Fruit fly (Drosophila melanogaster) whole organism, embryonic: Measurements from ENCODE around the gene CG5390.

ENCODE experiments used
- CG11247 ChIP-seq: fragments of 200-800 bp; sonication (Bioruptor generic); IDR thresholded peaks from 2 replicates; pipeline ENCODE4 v1.3.6; 2022; ENCODE audit warnings: missing biosample characterization, missing genetic modification characterization
- CG17328 ChIP-seq: fragments of 200-800 bp; sonication (Bioruptor generic); IDR thresholded peaks from 2 replicates; pipeline ENCODE4 v1.3.6; 2022; ENCODE audit warnings: missing biosample characterization, missing genetic modification characterization
- CG6765 ChIP-seq: fragments of 200-800 bp; sonication (Bioruptor generic); optimal IDR thresholded peaks from 3 replicates; lab custom pipeline; 2017; ENCODE audit warnings: missing biosample characterization, mild to moderate bottlenecking, missing genetic modification characterization
- Mrtf ChIP-seq: fragments of 200-800 bp; sonication (Bioruptor generic); IDR thresholded peaks from 3 replicates; pipeline ENCODE4 v1.3.6; 2022; ENCODE audit warnings: missing biosample characterization, missing genetic modification characterization
- Nf-YA ChIP-seq: fragments of 200-800 bp; sonication (Bioruptor generic); IDR thresholded peaks from 2 replicates; pipeline ENCODE4 v1.3.6; 2022; ENCODE audit warnings: missing biosample characterization, missing genetic modification characterization
- br ChIP-seq: fragments of >200 bp; optimal IDR thresholded peaks from 2 replicates; lab custom pipeline; 2017
- tin ChIP-seq: fragments of 200-800 bp; sonication (Bioruptor generic); optimal IDR thresholded peaks from 3 replicates; lab custom pipeline; 2016; ENCODE audit warnings: missing biosample characterization, missing genetic modification characterization

DNA sequence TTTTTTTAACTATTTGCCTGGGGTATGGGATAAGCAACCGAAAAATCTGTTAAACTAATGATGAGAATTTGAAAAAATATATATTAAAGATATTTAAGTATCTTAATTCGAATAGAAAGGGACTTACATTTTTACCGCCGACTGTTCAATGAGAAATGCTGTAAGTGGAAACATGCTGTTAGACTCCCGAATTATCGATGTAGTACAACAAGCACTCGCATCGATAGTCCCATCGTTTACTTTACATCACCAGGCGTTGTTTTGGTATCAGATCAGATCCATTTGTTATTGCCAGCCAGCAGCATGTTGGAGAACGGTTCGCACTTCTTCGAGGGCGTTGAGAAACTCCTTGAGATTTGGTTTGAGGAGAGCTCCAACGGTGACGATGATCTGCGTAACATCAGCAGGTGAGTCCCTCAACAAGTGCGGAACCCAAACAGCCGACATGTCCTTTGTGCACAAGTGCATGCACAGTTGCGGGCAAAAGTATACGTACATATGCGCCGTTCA is 32.9 kb upstream of the CG5390 start, which contains the start of gene SamDC:
- TF ChIP-seq Nf-YA (GFP tag; lab: Robert Waterston, UW) (no peak), tin (GFP tag; lab: Kevin White, UChicago) (peak; percentile 13), br (lab: Kevin White, UChicago) (no peak), Mrtf (GFP tag; lab: Robert Waterston, UW) (no peak), CG11247 (no peak), CG17328 (GFP tag; lab: Robert Waterston, UW) (peak; percentile 24; the same call in 1 of the 2 replicates), CG6765 (GFP tag; lab: Kevin White, UChicago) (peak; percentile 31)
